Worm (Caenorhabditis elegans) whole organism, young adult: Measurements from ENCODE around the gene cat-1.

Experiments
- B0035.1 ChIP-seq: sonication (generic microtip); optimal IDR thresholded peaks from 2 replicates; lab custom pipeline; 2016; ENCODE audit warnings: missing genetic modification characterization, mild to moderate bottlenecking, missing compliant biosample characterization, missing genotype, missing genetic modification reagents
- B0261.1 ChIP-seq: sonication (generic microtip); optimal IDR thresholded peaks from 2 replicates; lab custom pipeline; 2016; ENCODE audit warnings: mild to moderate bottlenecking, missing genetic modification characterization, moderate library complexity, missing compliant biosample characterization
- B0336.3 ChIP-seq: fragments of 200-800 bp; sonication (Bioruptor generic); IDR thresholded peaks from 2 replicates; pipeline ENCODE4 v1.3.6; 2022; ENCODE audit warnings: missing genetic modification characterization, missing compliant biosample characterization
- C06A6.2 ChIP-seq: fragments of 200-800 bp; sonication (Bioruptor generic); conservative IDR thresholded peaks from 2 replicates; pipeline ENCODE4 v1.3.6; 2022; ENCODE audit warnings: missing genetic modification characterization, missing compliant biosample characterization
- D2030.7 ChIP-seq: fragments of 200-800 bp; sonication (Bioruptor generic); IDR thresholded peaks from 2 replicates; pipeline ENCODE4 v1.3.6; 2022; ENCODE audit warnings: missing genetic modification reagents, missing genetic modification characterization, missing compliant biosample characterization
- F10E7.11 ChIP-seq: sonication (generic microtip); optimal IDR thresholded peaks from 2 replicates; lab custom pipeline; 2017; ENCODE audit warnings: mild to moderate bottlenecking, missing genetic modification characterization, moderate library complexity, missing compliant biosample characterization
- F33H1.4 ChIP-seq: fragments of 200-800 bp; sonication (Bioruptor generic); IDR thresholded peaks from 2 replicates; pipeline ENCODE4 v1.3.6; 2022; ENCODE audit warnings: missing genetic modification reagents, missing genetic modification characterization, missing compliant biosample characterization
- F39B2.1 ChIP-seq: fragments of 200-800 bp; sonication (Bioruptor generic); IDR thresholded peaks from 2 replicates; pipeline ENCODE4 v1.3.6; 2022; ENCODE audit warnings: missing genetic modification reagents, missing genetic modification characterization, missing compliant biosample characterization
- F57A8.1 ChIP-seq: fragments of 200-800 bp; sonication (Bioruptor generic); optimal IDR thresholded peaks from 2 replicates; lab custom pipeline; 2018; ENCODE audit warnings: mild to moderate bottlenecking, missing genetic modification characterization, moderate library complexity, missing compliant biosample characterization
- T07F8.4 ChIP-seq: sonication (generic microtip); optimal IDR thresholded peaks from 2 replicates; lab custom pipeline; 2016; ENCODE audit warnings: mild to moderate bottlenecking, missing genetic modification characterization, moderate library complexity, missing compliant biosample characterization
- ama-1 ChIP-seq, 3 experiments: fragments of 150-350 bp in 1 of 3; sonication (generic microtip) in 2 of 3; optimal IDR thresholded peaks; 2 replicates each; lab custom pipeline; 2014 to 2018; ENCODE audit warnings: missing biosample characterization in 2 of 3, missing genetic modification characterization in 2 of 3, missing genetic modification reagents in 2 of 3
- atf-7 ChIP-seq: sonication (generic microtip); optimal IDR thresholded peaks from 2 replicates; lab custom pipeline; 2017; ENCODE audit warnings: mild to moderate bottlenecking, missing genetic modification characterization, missing compliant biosample characterization
- attf-3 ChIP-seq: fragments of 200-800 bp; sonication (Bioruptor generic); conservative IDR thresholded peaks from 2 replicates; pipeline ENCODE4 v1.3.6; 2022; ENCODE audit warnings: missing genetic modification reagents, missing genetic modification characterization, missing compliant biosample characterization
- attf-6 ChIP-seq: fragments of 200-800 bp; sonication (Bioruptor generic); IDR thresholded peaks from 2 replicates; pipeline ENCODE4 v1.3.6; 2022; ENCODE audit warnings: missing genetic modification reagents, missing genetic modification characterization, missing compliant biosample characterization
- ccch-3 ChIP-seq: fragments of 200-800 bp; sonication (Bioruptor generic); optimal IDR thresholded peaks from 2 replicates; lab custom pipeline; 2018; ENCODE audit warnings: mild to moderate bottlenecking, missing genetic modification characterization, missing compliant biosample characterization
- cebp-1 ChIP-seq, 2 experiments: fragments of 200-800 bp in 1 of 2; sonication (Bioruptor generic) in 1 of 2; sonication (generic microtip) in 1 of 2; IDR thresholded peaks in 1 of 2; optimal IDR thresholded peaks in 1 of 2; 2 replicates each; pipeline versions ENCODE4 v1.3.6 to Lab custom; 2017 to 2022; ENCODE audit warnings: missing compliant biosample characterization in 2 of 2, missing genetic modification characterization in 2 of 2, mild to moderate bottlenecking in 1 of 2, missing genetic modification reagents in 1 of 2, moderate library complexity in 1 of 2
- ceh-27 ChIP-seq: fragments of 200-800 bp; sonication (Bioruptor generic); optimal IDR thresholded peaks from 2 replicates; lab custom pipeline; 2018; ENCODE audit warnings: mild to moderate bottlenecking, missing genetic modification characterization, moderate library complexity, missing compliant biosample characterization
- ceh-40 ChIP-seq: fragments of 200-800 bp; sonication (Bioruptor generic); IDR thresholded peaks from 2 replicates; pipeline ENCODE4 v1.3.6; 2022; ENCODE audit warnings: missing genetic modification characterization, missing compliant biosample characterization
- dpl-1 ChIP-seq: fragments of 150-350 bp; optimal IDR thresholded peaks from 2 replicates; lab custom pipeline; 2014; ENCODE audit warnings: missing biosample characterization, missing genetic modification reagents, missing genetic modification characterization
- ekl-4 ChIP-seq: fragments of 200-800 bp; sonication (Bioruptor generic); IDR thresholded peaks from 2 replicates; pipeline ENCODE4 v1.3.6; 2022; ENCODE audit warnings: missing genetic modification reagents, missing genetic modification characterization, missing compliant biosample characterization
- gei-17 ChIP-seq: fragments of 200-800 bp; sonication (Bioruptor generic); optimal IDR thresholded peaks from 2 replicates; lab custom pipeline; 2018; ENCODE audit warnings: mild to moderate bottlenecking, missing genetic modification characterization, missing compliant biosample characterization
- hlh-26 ChIP-seq: fragments of 200-800 bp; sonication (Bioruptor generic); conservative IDR thresholded peaks from 2 replicates; pipeline ENCODE4 v1.3.6; 2022; ENCODE audit warnings: missing genetic modification reagents, missing genetic modification characterization, missing compliant biosample characterization
- let-607 ChIP-seq, 2 experiments: fragments of 200-800 bp in 1 of 2; sonication (Bioruptor generic) in 1 of 2; sonication (generic microtip) in 1 of 2; optimal IDR thresholded peaks; 2 replicates each; lab custom pipeline; 2016 to 2018; ENCODE audit warnings: mild to moderate bottlenecking in 2 of 2, missing compliant biosample characterization in 2 of 2, missing genetic modification characterization in 2 of 2, moderate library complexity in 2 of 2, missing genotype in 1 of 2
- lin-35 ChIP-seq, 3 experiments: fragments of 150-350 bp in 2 of 3; sonication (generic microtip) in 1 of 3; optimal IDR thresholded peaks; 2 replicates each; lab custom pipeline; 2014 to 2018; ENCODE audit warnings: missing biosample characterization in 3 of 3, missing genetic modification characterization in 3 of 3, missing genetic modification reagents in 3 of 3
- lin-40 ChIP-seq: sonication (generic microtip); optimal IDR thresholded peaks from 2 replicates; lab custom pipeline; 2016; ENCODE audit warnings: missing genetic modification characterization, mild to moderate bottlenecking, missing compliant biosample characterization, missing genotype, missing genetic modification reagents
- lin-54 ChIP-seq: fragments of 200-800 bp; sonication (Bioruptor generic); optimal IDR thresholded peaks from 2 replicates; lab custom pipeline; 2018; ENCODE audit warnings: mild to moderate bottlenecking, missing genetic modification characterization, missing compliant biosample characterization
- lir-1 ChIP-seq: fragments of 200-800 bp; sonication (Bioruptor generic); conservative IDR thresholded peaks from 2 replicates; pipeline ENCODE4 v1.3.6; 2022; ENCODE audit warnings: missing genetic modification reagents, missing genetic modification characterization, missing compliant biosample characterization
- madf-10 ChIP-seq: sonication (generic microtip); optimal IDR thresholded peaks from 2 replicates; lab custom pipeline; 2016; ENCODE audit warnings: mild to moderate bottlenecking, missing genetic modification characterization, missing compliant biosample characterization
- mcd-1 ChIP-seq: fragments of 200-800 bp; sonication (Bioruptor generic); IDR thresholded peaks from 2 replicates; pipeline ENCODE4 v1.3.6; 2022; ENCODE audit warnings: missing genetic modification reagents, missing genetic modification characterization, missing compliant biosample characterization
- mes-4 ChIP-seq: sonication (generic microtip); optimal IDR thresholded peaks from 2 replicates; lab custom pipeline; 2016; ENCODE audit warnings: missing genotype, missing genetic modification characterization, missing compliant biosample characterization
- mxl-1 ChIP-seq: sonication (generic microtip); optimal IDR thresholded peaks from 2 replicates; lab custom pipeline; 2016; ENCODE audit warnings: missing genetic modification characterization, missing compliant biosample characterization
- nfya-1 ChIP-seq: sonication (generic microtip); optimal IDR thresholded peaks from 2 replicates; lab custom pipeline; 2017; ENCODE audit warnings: antibody characterized with exemption, missing compliant biosample characterization, missing genetic modification characterization, borderline replicate concordance; ENCODE audit not compliant: insufficient read depth
- nfya-2 ChIP-seq: fragments of 200-800 bp; sonication (Bioruptor generic); IDR thresholded peaks from 2 replicates; pipeline ENCODE4 v1.3.6; 2022; ENCODE audit warnings: missing genetic modification reagents, missing genetic modification characterization, missing compliant biosample characterization
- nhr-179 ChIP-seq: sonication (generic microtip); optimal IDR thresholded peaks from 2 replicates; lab custom pipeline; 2016; ENCODE audit warnings: mild to moderate bottlenecking, missing genetic modification characterization, missing compliant biosample characterization
- nhr-27 ChIP-seq: fragments of 200-800 bp; sonication (Bioruptor generic); optimal IDR thresholded peaks from 2 replicates; lab custom pipeline; 2018; ENCODE audit warnings: mild to moderate bottlenecking, missing genetic modification characterization, moderate library complexity, missing compliant biosample characterization
- nhr-90 ChIP-seq: sonication (generic microtip); optimal IDR thresholded peaks from 2 replicates; lab custom pipeline; 2016; ENCODE audit warnings: missing genotype, mild to moderate bottlenecking, missing genetic modification characterization, missing compliant biosample characterization
- pha-4 ChIP-seq: fragments of 150-350 bp; sonication (generic microtip); optimal IDR thresholded peaks from 2 replicates; lab custom pipeline; 2014; ENCODE audit warnings: missing biosample characterization, missing genetic modification reagents, missing genetic modification characterization
- rcor-1 ChIP-seq: fragments of 200-800 bp; sonication (Bioruptor generic); IDR thresholded peaks from 2 replicates; pipeline ENCODE4 v1.3.6; 2022; ENCODE audit warnings: missing genetic modification reagents, missing genetic modification characterization, missing compliant biosample characterization
- rpc-1 ChIP-seq, 2 experiments: fragments of 150-350 bp in 1 of 2; sonication (generic microtip) in 1 of 2; optimal IDR thresholded peaks; 2 replicates each; lab custom pipeline; 2014 to 2018; ENCODE audit warnings: missing biosample characterization in 1 of 2, missing genetic modification characterization in 1 of 2, missing genetic modification reagents in 1 of 2, missing genotype in 1 of 2
- snpc-4 ChIP-seq, 5 experiments: fragments of 150-350 bp in 1 of 5; sonication (generic microtip) in 4 of 5; optimal IDR thresholded peaks; 2 replicates each; lab custom pipeline; 2014 to 2018; ENCODE audit warnings: missing genetic modification characterization in 5 of 5, missing biosample characterization in 3 of 5, antibody characterized with exemption in 2 of 5, mild to moderate bottlenecking in 2 of 5, missing compliant biosample characterization in 2 of 5, missing genotype in 2 of 5, moderate library complexity in 2 of 5, missing genetic modification reagents in 1 of 5
- sptf-2 ChIP-seq: fragments of 200-800 bp; sonication (Bioruptor generic); optimal IDR thresholded peaks from 2 replicates; lab custom pipeline; 2018; ENCODE audit warnings: mild to moderate bottlenecking, missing genetic modification characterization, missing compliant biosample characterization
- tbp1 ChIP-seq: fragments of 200-800 bp; sonication (Bioruptor generic); optimal IDR thresholded peaks from 2 replicates; lab custom pipeline; 2018; ENCODE audit warnings: mild to moderate bottlenecking, missing genetic modification characterization, missing compliant biosample characterization
- tlf-1 ChIP-seq: fragments of 200-800 bp; sonication (Bioruptor generic); optimal IDR thresholded peaks from 2 replicates; lab custom pipeline; 2018; ENCODE audit warnings: mild to moderate bottlenecking, missing genetic modification characterization, missing compliant biosample characterization
- unc-130 ChIP-seq: sonication (generic microtip); optimal IDR thresholded peaks from 2 replicates; lab custom pipeline; 2016; ENCODE audit warnings: missing genetic modification reagents, missing genetic modification characterization, missing compliant biosample characterization
- xnd-1 ChIP-seq: sonication (generic microtip); optimal IDR thresholded peaks from 2 replicates; lab custom pipeline; 2016; ENCODE audit warnings: missing genotype, missing genetic modification reagents, missing genetic modification characterization, missing compliant biosample characterization
- ztf-25 ChIP-seq: fragments of 200-800 bp; sonication (Bioruptor generic); IDR thresholded peaks from 2 replicates; pipeline ENCODE4 v1.3.6; 2022; ENCODE audit warnings: missing genetic modification reagents, missing genetic modification characterization, missing compliant biosample characterization
- ztf-28 ChIP-seq: fragments of 200-800 bp; sonication (Bioruptor generic); IDR thresholded peaks from 2 replicates; pipeline ENCODE4 v1.3.6; 2022; ENCODE audit warnings: missing genetic modification reagents, missing genetic modification characterization, missing compliant biosample characterization

The cat-1 gene

ce11 chrX:5709205-5709604 is 1.3 kb downstream of the cat-1 start (continued):
- TF ChIP-seq mxl-1 (tag; lab: Kevin White, UChicago): peak; percentile 21
- peak; percentile 58; the same call in 1 of the 2 replicates for TF ChIP-seq ceh-40 (GFP tag; lab: Robert Waterston, UW)
- no peak for TF ChIP-seq xnd-1 (tag; lab: Kevin White, UChicago)
- no peak for TF ChIP-seq lin-40 (tag; lab: Kevin White, UChicago)
- TF ChIP-seq attf-3: no peak
- no peak for TF ChIP-seq B0035.1 (tag; lab: Kevin White, UChicago)
- no peak for TF ChIP-seq tlf-1 (GFP tag; lab: Kevin White, UChicago)
- peak; percentile 54; the same call in 1 of the 2 replicates for TF ChIP-seq ztf-25 (GFP tag; lab: Robert Waterston, UW)
- TF ChIP-seq ccch-3 (GFP tag; lab: Kevin White, UChicago): no peak
- TF ChIP-seq F33H1.4 (GFP tag; lab: Robert Waterston, UW): no peak
- no peak for TF ChIP-seq ekl-4 (GFP tag; lab: Robert Waterston, UW)
- no peak for TF ChIP-seq nhr-179 (tag; lab: Kevin White, UChicago)
- peak; percentile 41 for TF ChIP-seq nhr-90 (tag; lab: Kevin White, UChicago)
- TF ChIP-seq unc-130 (GFP tag; lab: Kevin White, UChicago): no peak
- TF ChIP-seq tbp1 (GFP tag; lab: Kevin White, UChicago): peak; percentile 89
- no peak for TF ChIP-seq lin-54
- no peak for TF ChIP-seq ztf-28 (GFP tag; lab: Robert Waterston, UW)
- TF ChIP-seq snpc-4 (GFP tag; optimal IDR thresholded peaks at IDR 0.05; lab: Kevin White, UChicago): peak; percentile 31
- peak in 1 of 4 experiments; percentile 56 for TF ChIP-seq snpc-4 (tag; optimal IDR thresholded peaks at IDR 0.05; lab: Kevin White, UChicago)
- no peak for TF ChIP-seq atf-7 (tag; lab: Kevin White, UChicago)
- no peak for TF ChIP-seq nhr-27
- no peak for TF ChIP-seq B0336.3
- no peak for TF ChIP-seq T07F8.4 (tag; lab: Kevin White, UChicago)
- TF ChIP-seq gei-17 (GFP tag; lab: Kevin White, UChicago): no peak
- no peak for TF ChIP-seq F39B2.1
- no peak for TF ChIP-seq F10E7.11 (tag; lab: Kevin White, UChicago)
- TF ChIP-seq ama-1 (optimal IDR thresholded peaks at IDR 0.05; lab: Kevin White, UChicago): no peak
- TF ChIP-seq ama-1 (GFP tag; optimal IDR thresholded peaks at IDR 0.05; lab: Kevin White, UChicago): peak in 1 of 2 experiments; percentile 32
- TF ChIP-seq mes-4 (tag; lab: Kevin White, UChicago): peak; percentile 22
- TF ChIP-seq B0261.1 (tag; lab: Kevin White, UChicago): peak; percentile 83
- TF ChIP-seq pha-4: no peak
- TF ChIP-seq attf-6 (GFP tag; lab: Robert Waterston, UW): no peak
- TF ChIP-seq lir-1 (GFP tag; lab: Robert Waterston, UW): no peak
- TF ChIP-seq rpc-1 (optimal IDR thresholded peaks at IDR 0.05; lab: Kevin White, UChicago): peak; percentile 71
- peak; percentile 94 for TF ChIP-seq rpc-1 (tag; optimal IDR thresholded peaks at IDR 0.05; lab: Kevin White, UChicago)
- no peak for TF ChIP-seq hlh-26 (GFP tag; lab: Robert Waterston, UW)
- no peak for TF ChIP-seq lin-35 (GFP tag; optimal IDR thresholded peaks at IDR 0.05; lab: Kevin White, UChicago)
- no peak for TF ChIP-seq ceh-27
- TF ChIP-seq mcd-1 (GFP tag; lab: Robert Waterston, UW): no peak
- no peak for TF ChIP-seq madf-10 (tag; lab: Kevin White, UChicago)
- no peak for TF ChIP-seq nfya-2 (GFP tag; lab: Robert Waterston, UW)
- TF ChIP-seq let-607 (tag; optimal IDR thresholded peaks at IDR 0.05; lab: Kevin White, UChicago): peak in 1 of 2 experiments; percentile 1
- no peak for TF ChIP-seq F57A8.1 (GFP tag; lab: Kevin White, UChicago)
- no peak for TF ChIP-seq cebp-1 (GFP tag; IDR thresholded peaks at IDR 0.05; lab: Robert Waterston, UW)
- TF ChIP-seq cebp-1 (tag; optimal IDR thresholded peaks at IDR 0.05; lab: Kevin White, UChicago): no peak
- peak; percentile 30; the same call in 1 of the 2 replicates for TF ChIP-seq rcor-1 (GFP tag; lab: Robert Waterston, UW)
- TF ChIP-seq nfya-1 (tag; lab: Kevin White, UChicago): no peak
- TF ChIP-seq sptf-2 (GFP tag; lab: Kevin White, UChicago): no peak
- peak; percentile 82 for TF ChIP-seq D2030.7 (GFP tag; lab: Robert Waterston, UW)
- TF ChIP-seq dpl-1 (GFP tag; lab: Kevin White, UChicago): no peak
- no peak for TF ChIP-seq C06A6.2
